Fruit fly (Drosophila melanogaster) whole organism: ENCODE data around the gene CG17272.
A peak's percentile ranks its signal among the peaks of the same experiment; 100 is the strongest.

Experiments
- CG8478 ChIP-seq: fragments of >200 bp; optimal IDR thresholded peaks from 2 replicates; lab custom pipeline; 2018; ENCODE audit warnings: inconsistent platforms
- Dll ChIP-seq: fragments of >200 bp; optimal IDR thresholded peaks from 2 replicates; lab custom pipeline; 2017
- EcR ChIP-seq, 2 experiments: fragments of >200 bp; optimal IDR thresholded peaks; 2 replicates each; lab custom pipeline; 2017; ENCODE audit warnings: missing biosample characterization in 2 of 2, missing genetic modification characterization in 2 of 2, missing genetic modification reagents in 2 of 2
- pan ChIP-seq: fragments of >200 bp; optimal IDR thresholded peaks from 2 replicates; lab custom pipeline; 2017
- psq ChIP-seq: fragments of >200 bp; optimal IDR thresholded peaks from 2 replicates; lab custom pipeline; 2017
- usp ChIP-seq: fragments of >200 bp; optimal IDR thresholded peaks from 2 replicates; lab custom pipeline; 2017; ENCODE audit warnings: missing biosample characterization, missing genetic modification characterization, mixed read lengths

Gene CG17272

dm6 chr3R:20784436-20785368 is 39.3 kb downstream of the CG17272 start:
- TF ChIP-seq EcR (GFP tag; optimal IDR thresholded peaks at IDR 0.05; lab: Kevin White, UChicago) (peak in 1 of 2 experiments; percentile 17), Dll (lab: Kevin White, UChicago) (peak; percentile 85), CG8478 (lab: Kevin White, UChicago) (no peak)

DNA sequence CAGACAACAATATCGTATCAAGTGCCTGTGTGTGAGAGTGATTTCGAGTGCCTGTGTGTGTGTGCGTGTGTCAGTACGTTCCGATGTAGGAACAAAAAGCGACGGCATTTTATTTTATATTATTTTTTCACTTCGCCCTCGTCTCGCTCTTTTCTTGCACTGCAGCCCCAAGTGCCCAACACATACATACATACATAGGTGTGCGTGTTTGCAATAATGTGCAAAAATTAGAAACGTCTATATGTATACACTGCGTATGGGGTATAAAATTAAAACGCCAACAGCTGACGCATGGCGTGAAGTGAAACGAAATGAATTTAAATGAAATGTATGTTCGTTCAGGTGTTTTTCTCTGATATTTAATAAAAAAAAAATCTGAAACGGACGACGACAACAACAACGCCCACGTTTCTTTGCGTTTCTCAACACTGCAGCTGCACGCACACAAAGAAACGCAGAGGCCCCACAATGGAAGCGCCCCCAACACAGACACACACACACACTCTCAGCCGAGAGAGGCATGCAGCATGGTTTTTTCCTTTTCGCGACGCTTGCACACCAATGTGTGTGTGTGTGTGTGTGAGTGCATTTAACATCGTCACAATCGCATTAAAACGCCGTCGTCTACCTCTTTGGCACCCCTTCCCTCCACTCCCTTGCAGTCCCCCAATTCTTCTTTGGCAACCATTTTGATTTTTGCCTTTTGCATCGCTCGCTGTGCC is 40.2 kb downstream of the CG17272 start:
- TF ChIP-seq pan (lab: Kevin White, UChicago) (no peak), usp (no peak), EcR (GFP tag; optimal IDR thresholded peaks at IDR 0.05; lab: Kevin White, UChicago) (no peak), Dll (lab: Kevin White, UChicago) (peak; percentile 60), CG8478 (lab: Kevin White, UChicago) (peak; percentile 70)

DNA sequence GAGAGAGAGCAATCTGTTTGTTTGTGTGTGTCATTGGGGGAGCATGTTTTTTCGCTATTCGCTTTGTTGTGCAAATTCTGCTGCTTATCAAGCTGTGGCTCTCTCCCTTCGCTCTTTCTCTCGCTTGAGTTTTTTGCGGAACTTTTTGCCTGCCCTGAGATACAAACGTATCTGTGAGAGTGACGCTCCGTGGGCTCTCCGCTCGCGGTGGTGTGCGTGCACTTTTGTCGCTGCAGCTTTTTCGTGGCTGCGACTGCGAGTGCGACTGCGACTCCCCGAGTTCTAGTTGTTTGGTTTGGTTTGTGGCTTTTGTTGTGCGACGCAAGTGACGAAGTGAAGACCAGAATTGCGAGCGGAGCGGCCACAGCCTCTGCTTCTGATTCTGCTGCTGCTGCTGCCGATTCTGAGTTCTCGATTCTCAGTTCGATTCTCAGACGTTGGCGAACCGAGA is 41.4 kb downstream of the CG17272 start:
- TF ChIP-seq CG8478 (lab: Kevin White, UChicago), result no peak
- peak; percentile 99 for TF ChIP-seq Dll (lab: Kevin White, UChicago)

DNA sequence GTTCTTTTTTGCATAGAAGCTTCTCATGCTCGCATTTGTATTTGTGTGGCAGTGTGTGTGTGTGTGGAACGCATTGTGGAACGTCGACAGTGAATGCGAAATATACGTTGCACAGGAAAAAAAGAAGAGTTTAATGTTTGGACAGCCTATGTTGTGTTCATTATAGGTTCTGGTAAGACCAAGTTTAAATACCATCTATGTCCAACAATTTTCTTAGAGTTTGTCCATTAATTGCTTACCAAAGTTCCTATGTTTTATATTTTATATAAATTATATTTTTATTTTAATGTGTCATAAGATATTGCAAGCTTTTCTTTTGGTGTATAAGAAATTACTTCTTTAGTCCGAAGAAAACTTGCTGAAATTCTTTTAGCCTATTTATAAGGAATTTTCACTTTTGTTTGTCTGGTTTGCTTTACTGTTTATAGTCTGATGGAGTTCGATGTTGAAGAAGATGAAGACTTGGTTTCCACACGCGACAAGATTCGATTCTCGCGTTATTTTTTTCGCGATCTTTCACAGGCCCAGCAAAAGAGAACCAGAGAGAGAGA is 41.9 kb downstream of the CG17272 start:
- TF ChIP-seq pan (lab: Kevin White, UChicago) (no peak), usp (no peak), Dll (lab: Kevin White, UChicago) (no peak), CG8478 (lab: Kevin White, UChicago) (no peak), psq (lab: Kevin White, UChicago) (no peak), EcR (GFP tag; optimal IDR thresholded peaks at IDR 0.05; lab: Kevin White, UChicago) (no peak)

- TF ChIP-seq CG8478 (lab: Kevin White, UChicago) (no peak), usp (no peak), psq (lab: Kevin White, UChicago) (no peak), pan (lab: Kevin White, UChicago) (no peak), Dll (lab: Kevin White, UChicago) (peak; percentile 40), EcR (GFP tag; optimal IDR thresholded peaks at IDR 0.05; lab: Kevin White, UChicago) (no peak)
Observed at dm6 chr3R:20779969-20780368, 44.1 kb downstream of the CG17272 start.

dm6 chr3R:20779545-20779944 is 44.5 kb downstream of the CG17272 start:
- TF ChIP-seq usp, result no peak

dm6 chr3R:20778285-20778926 is 45.6 kb downstream of the CG17272 start:
- no peak for TF ChIP-seq pan (lab: Kevin White, UChicago)
- TF ChIP-seq Dll (lab: Kevin White, UChicago), result peak; percentile 89
- TF ChIP-seq usp, result no peak
- TF ChIP-seq CG8478 (lab: Kevin White, UChicago), result peak; percentile 2
- no peak for TF ChIP-seq psq (lab: Kevin White, UChicago)
- peak in 1 of 2 experiments; percentile 58 for TF ChIP-seq EcR (GFP tag; optimal IDR thresholded peaks at IDR 0.05; lab: Kevin White, UChicago)

- TF ChIP-seq Dll (lab: Kevin White, UChicago) (no peak), usp (no peak), EcR (GFP tag; optimal IDR thresholded peaks at IDR 0.05; lab: Kevin White, UChicago) (no peak), psq (lab: Kevin White, UChicago) (no peak), CG8478 (lab: Kevin White, UChicago) (no peak), pan (lab: Kevin White, UChicago) (no peak)
Observed at dm6 chr3R:20774125-20774524, 49.9 kb downstream of the CG17272 start.
